Worm (Caenorhabditis elegans) whole organism, early embryonic: ENCODE results near the gene str-14.

Source experiments
- B0310.2 ChIP-seq: sonication (generic microtip); optimal IDR thresholded peaks from 2 replicates; lab custom pipeline; 2016; ENCODE audit warnings: mild to moderate bottlenecking, missing genetic modification characterization, missing compliant biosample characterization
- ama-1 ChIP-seq: fragments of 150-350 bp; optimal IDR thresholded peaks from 2 replicates; lab custom pipeline; 2014
- ets-7 ChIP-seq: sonication (generic microtip); optimal IDR thresholded peaks from 2 replicates; lab custom pipeline; 2016; ENCODE audit warnings: missing genotype, missing genetic modification characterization, missing compliant biosample characterization
- flt-1 ChIP-seq: fragments of 200-800 bp; sonication (Bioruptor generic); IDR thresholded peaks from 2 replicates; pipeline ENCODE4 v1.3.6; 2022; ENCODE audit warnings: missing genetic modification characterization, missing compliant biosample characterization
- hmbx-1 ChIP-seq: sonication (generic microtip); optimal IDR thresholded peaks from 2 replicates; lab custom pipeline; 2016; ENCODE audit warnings: mild to moderate bottlenecking, missing genetic modification characterization, missing compliant biosample characterization
- hmg-4 ChIP-seq: fragments of 200-800 bp; sonication (Bioruptor generic); optimal IDR thresholded peaks from 2 replicates; lab custom pipeline; 2018; ENCODE audit warnings: mild to moderate bottlenecking, missing genetic modification characterization, missing compliant biosample characterization
- pes-1 ChIP-seq: fragments of 200-800 bp; sonication (Bioruptor generic); IDR thresholded peaks from 2 replicates; pipeline ENCODE4 v1.3.6; 2022; ENCODE audit warnings: missing genetic modification reagents, missing genetic modification characterization, missing compliant biosample characterization
- scrt-1 ChIP-seq: fragments of 200-800 bp; sonication (Bioruptor generic); IDR thresholded peaks from 2 replicates; pipeline ENCODE4 v1.3.6; 2022; ENCODE audit warnings: missing genetic modification characterization, missing compliant biosample characterization
- tbx-37 ChIP-seq: fragments of 200-800 bp; sonication (Bioruptor generic); conservative IDR thresholded peaks from 2 replicates; pipeline ENCODE4 v1.3.6; 2022; ENCODE audit warnings: missing genetic modification reagents, missing genetic modification characterization, missing compliant biosample characterization
- tra-4 ChIP-seq: sonication (generic microtip); optimal IDR thresholded peaks from 2 replicates; lab custom pipeline; 2017; ENCODE audit warnings: missing genetic modification characterization, missing compliant biosample characterization

DNA sequence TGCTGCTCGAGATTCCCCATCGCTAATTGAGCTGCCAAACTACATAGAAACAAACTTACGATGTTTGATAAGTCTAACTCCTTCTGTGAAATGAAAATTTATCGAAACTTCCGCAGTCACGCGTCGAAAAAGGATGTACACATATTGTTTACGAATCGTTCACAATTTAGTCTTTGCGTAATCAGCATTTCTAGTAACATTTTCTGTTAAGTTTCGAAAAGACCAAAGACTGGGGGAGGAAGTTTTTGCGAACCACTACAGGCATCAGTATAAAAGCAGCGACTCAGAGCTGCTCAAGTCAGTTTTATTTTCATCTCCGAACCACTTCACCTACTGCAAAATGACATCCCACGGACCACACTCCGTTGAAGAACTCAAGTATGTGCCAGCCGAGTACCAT lies 33.2 kb upstream of the str-14 start, which contains the start of gene sqst-4:
- TF ChIP-seq tra-4 (tag; lab: Kevin White, UChicago) (no peak), hmg-4 (no peak), scrt-1 (GFP tag; lab: Robert Waterston, UW) (no peak), ama-1 (lab: Kevin White, UChicago) (no peak), flt-1 (no peak), pes-1 (GFP tag; lab: Robert Waterston, UW) (no peak), hmbx-1 (tag; lab: Kevin White, UChicago) (no peak), ets-7 (tag; lab: Kevin White, UChicago) (no peak), B0310.2 (tag; lab: Kevin White, UChicago) (no peak), tbx-37 (GFP tag; lab: Robert Waterston, UW) (no peak)
